Fruit fly (Drosophila melanogaster) whole organism, pupa: ENCODE measurements around the gene yem.

Source experiments
- CG10348 ChIP-seq: fragments of 200-800 bp; sonication (Bioruptor generic); IDR thresholded peaks from 2 replicates; pipeline ENCODE4 v1.3.6; 2022; ENCODE audit warnings: missing biosample characterization, missing genetic modification characterization
- CG15710 ChIP-seq: fragments of 200-800 bp; sonication (Bioruptor generic); optimal IDR thresholded peaks from 2 replicates; lab custom pipeline; 2018; ENCODE audit warnings: missing biosample characterization, mild to moderate bottlenecking, missing genetic modification characterization, moderate library complexity
- CG32121 ChIP-seq: fragments of 200-800 bp; sonication (Bioruptor generic); IDR thresholded peaks from 2 replicates; pipeline ENCODE4 v1.3.6; 2022; ENCODE audit warnings: missing biosample characterization, missing genetic modification characterization
- CG34367 ChIP-seq: fragments of 200-800 bp; sonication (Bioruptor generic); optimal IDR thresholded peaks from 2 replicates; lab custom pipeline; 2018; ENCODE audit warnings: missing biosample characterization, mild to moderate bottlenecking, missing genetic modification characterization
- CG8301 ChIP-seq: fragments of 200-800 bp; sonication (Bioruptor generic); optimal IDR thresholded peaks from 2 replicates; lab custom pipeline; 2018; ENCODE audit warnings: missing biosample characterization, mild to moderate bottlenecking, missing genetic modification characterization
- D1 ChIP-seq: fragments of 200-800 bp; sonication (Bioruptor generic); optimal IDR thresholded peaks from 2 replicates; lab custom pipeline; 2018; ENCODE audit warnings: missing biosample characterization, mild to moderate bottlenecking, missing genetic modification characterization, moderate library complexity
- EcR ChIP-seq: fragments of 200-800 bp; sonication (Bioruptor generic); optimal IDR thresholded peaks from 3 replicates; lab custom pipeline; 2019; ENCODE audit warnings: missing biosample characterization, missing genetic modification characterization, mild to moderate bottlenecking, moderate library complexity, missing genetic modification reagents
- Pif1A ChIP-seq: fragments of 200-800 bp; sonication (Bioruptor generic); optimal IDR thresholded peaks from 3 replicates; lab custom pipeline; 2016; ENCODE audit warnings: missing biosample characterization, missing genetic modification characterization
- fd96Ca ChIP-seq: fragments of 200-800 bp; sonication (Bioruptor generic); IDR thresholded peaks from 3 replicates; pipeline ENCODE4 v1.3.6; 2022; ENCODE audit warnings: missing biosample characterization, missing genetic modification characterization
- rn ChIP-seq: fragments of 200-800 bp; sonication (Bioruptor generic); IDR thresholded peaks from 2 replicates; pipeline ENCODE4 v1.3.6; 2022; ENCODE audit warnings: missing biosample characterization, missing genetic modification characterization

DNA sequence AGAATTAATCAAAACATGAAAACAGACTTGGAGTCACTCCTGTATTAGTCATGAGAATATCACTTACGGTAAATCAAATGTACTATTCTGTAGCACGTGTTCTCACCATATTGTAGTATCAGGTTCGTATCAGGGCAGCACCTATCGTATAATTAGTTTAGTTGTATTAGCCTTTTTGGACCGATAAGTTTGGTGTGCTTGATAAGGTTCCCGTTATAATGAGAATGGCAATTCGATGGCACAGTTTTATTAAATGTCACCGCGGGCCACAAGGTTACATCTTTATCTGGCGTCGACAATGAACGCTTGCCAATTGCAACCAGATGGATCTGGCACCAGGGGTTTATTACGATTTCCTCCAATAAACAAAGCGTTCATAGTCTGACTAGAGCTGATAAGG, 36.0 kb upstream of the yem start:
- TF ChIP-seq D1 (no peak), CG8301 (no peak), EcR (GFP tag; lab: Kevin White, UChicago) (no peak), rn (GFP tag; lab: Robert Waterston, UW) (no peak), CG15710 (tag; lab: Kevin White, UChicago) (no peak), CG34367 (tag; lab: Kevin White, UChicago) (no peak), Pif1A (no peak), CG32121 (GFP tag; lab: Robert Waterston, UW) (no peak), CG10348 (GFP tag; lab: Robert Waterston, UW) (no peak), fd96Ca (GFP tag; lab: Robert Waterston, UW) (no peak)
